Worm (Caenorhabditis elegans): ENCODE measurements around the gene nhr-118.

DNA sequence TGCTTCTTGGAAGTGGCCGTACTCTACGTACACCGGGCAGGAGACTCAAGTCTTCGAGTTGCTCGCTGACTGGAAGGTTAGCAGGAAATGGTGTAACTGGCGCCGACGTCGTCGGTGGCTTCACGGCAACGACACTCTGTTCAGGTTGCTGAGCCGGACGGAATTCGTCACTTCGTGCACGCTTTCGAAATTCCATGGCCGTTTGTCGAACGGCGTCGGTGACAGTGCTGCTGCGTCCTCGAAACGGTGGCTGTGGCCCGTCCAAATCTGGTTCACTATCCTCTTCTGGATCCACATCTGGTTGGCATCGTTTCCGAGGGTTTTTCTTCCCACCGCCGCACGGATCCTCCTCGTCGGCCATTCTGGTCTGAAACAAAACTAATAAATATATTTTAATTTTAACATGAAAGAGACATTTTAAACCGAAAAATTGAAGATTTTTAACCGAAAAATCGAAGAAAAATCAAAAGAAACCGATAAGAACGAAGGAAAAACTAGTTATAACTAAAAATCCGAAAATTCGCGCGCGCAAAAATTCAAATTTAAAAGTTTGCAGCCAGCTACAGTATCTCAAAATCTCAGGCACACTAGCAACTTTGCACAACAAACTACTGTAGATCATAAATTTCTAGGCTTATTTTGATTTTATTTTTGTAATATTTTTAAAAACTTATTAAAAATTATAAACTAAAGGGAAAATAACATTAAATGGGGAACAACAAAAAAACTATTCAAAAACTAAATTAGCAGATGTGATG lies 31.6 kb upstream of the nhr-118 start, which contains the start of gene F32D1.7:
- no peak for TF ChIP-seq lin-39 (tag; optimal IDR thresholded peaks at IDR 0.05)
- no peak for TF ChIP-seq zag-1 (tag; optimal IDR thresholded peaks at IDR 0.05)
- TF ChIP-seq elt-2 (tag; optimal IDR thresholded peaks at IDR 0.05) = no peak

All from whole organism, L3 larva.